Fruit fly (Drosophila melanogaster): Measurements from ENCODE around the gene Elo68beta.
A peak's percentile ranks its signal among the peaks of the same experiment; 100 is the strongest.

Gene Elo68beta

DNA sequence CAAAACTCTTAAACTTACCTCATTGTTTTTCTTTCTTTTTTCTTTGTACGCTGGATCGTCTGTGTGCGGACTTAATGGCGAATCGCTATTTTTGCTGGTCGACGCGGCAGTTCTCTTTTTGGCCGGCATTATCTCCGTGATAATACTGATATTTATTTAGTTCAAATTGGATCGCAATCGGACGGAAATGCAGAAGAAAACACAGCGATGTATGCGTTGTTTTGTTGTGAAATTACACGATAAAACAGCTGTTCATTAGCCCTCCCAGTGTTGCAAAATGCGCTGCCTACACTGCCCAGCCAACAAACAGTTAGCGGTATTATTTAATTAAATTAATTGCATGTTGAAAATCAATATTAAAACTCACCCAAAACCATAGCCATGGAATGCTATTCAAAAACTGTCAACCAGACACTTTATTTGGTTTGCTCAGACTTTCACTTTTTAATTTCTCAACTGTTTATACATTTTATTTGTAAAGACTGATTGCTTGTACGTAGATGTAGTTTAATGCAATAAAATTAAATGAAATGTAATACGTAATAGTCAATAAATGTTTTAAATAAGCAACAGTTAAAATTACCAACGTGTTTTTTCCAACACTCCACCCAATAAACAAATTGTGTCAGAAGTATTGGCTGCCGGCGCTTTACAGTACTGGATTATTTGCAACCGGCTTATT, 3.4 kb downstream of the Elo68beta start, which contains the start of the genes Irbp18 and APP-BP1 (continued):
- TF ChIP-seq Ada2b (GFP tag; IDR thresholded peaks at IDR 0.05): peak; percentile 87
- TF ChIP-seq cg (GFP tag; optimal IDR thresholded peaks at IDR 0.05): peak; percentile 22
- no peak for TF ChIP-seq abd-A (tag; optimal IDR thresholded peaks at IDR 0.05)
- peak; percentile 82 for TF ChIP-seq Nf-YC (tag; optimal IDR thresholded peaks at IDR 0.05)
- peak; percentile 72 for TF ChIP-seq Adf1 (GFP tag; IDR thresholded peaks at IDR 0.05)
- TF ChIP-seq CG12219 (GFP tag; optimal IDR thresholded peaks at IDR 0.05): peak; percentile 91
- peak; percentile 91 for TF ChIP-seq trh (GFP tag; optimal IDR thresholded peaks at IDR 0.05)
- peak; percentile 88 for TF ChIP-seq dysf (GFP tag; IDR thresholded peaks at IDR 0.05)
- peak; percentile 87 for TF ChIP-seq CG10462 (GFP tag; optimal IDR thresholded peaks at IDR 0.05)
- TF ChIP-seq lab (GFP tag; optimal IDR thresholded peaks at IDR 0.05): peak; percentile 95
- peak; percentile 72 for TF ChIP-seq croc (GFP tag; conservative IDR thresholded peaks at IDR 0.05)
- peak; percentile 70 for TF ChIP-seq Oaz (GFP tag; IDR thresholded peaks at IDR 0.05)
- TF ChIP-seq klu (GFP tag; IDR thresholded peaks at IDR 0.05): peak; percentile 80; the same call in 1 of the 2 replicates
- peak; percentile 88 for TF ChIP-seq CG2116 (GFP tag; optimal IDR thresholded peaks at IDR 0.05)
- peak; percentile 69 for TF ChIP-seq Hey (tag; optimal IDR thresholded peaks at IDR 0.05)
- peak; percentile 88 for TF ChIP-seq CG33213 (GFP tag; optimal IDR thresholded peaks at IDR 0.05)
- peak; percentile 86 for TF ChIP-seq dmrt11E (tag; optimal IDR thresholded peaks at IDR 0.05)
- peak; percentile 93 for TF ChIP-seq CG18262 (tag; optimal IDR thresholded peaks at IDR 0.05)
- TF ChIP-seq Trl (optimal IDR thresholded peaks at IDR 0.05): no peak
- peak; percentile 92 for TF ChIP-seq Trl (GFP tag; optimal IDR thresholded peaks at IDR 0.05)
- TF ChIP-seq unpg (GFP tag; optimal IDR thresholded peaks at IDR 0.05): peak; percentile 93
- peak; percentile 43; the same call in 1 of the 2 replicates for TF ChIP-seq crol (GFP tag; IDR thresholded peaks at IDR 0.05)
- peak; percentile 96 for TF ChIP-seq CG10209 (GFP tag; optimal IDR thresholded peaks at IDR 0.05)
- TF ChIP-seq CG10147 (GFP tag; optimal IDR thresholded peaks at IDR 0.05): peak; percentile 91
- peak; percentile 94 for TF ChIP-seq CG30431 (GFP tag; optimal IDR thresholded peaks at IDR 0.05)
- TF ChIP-seq CG13287 (GFP tag; IDR thresholded peaks at IDR 0.05; ENCODE audit: partially characterized antibody): no peak
- TF ChIP-seq lmd (GFP tag; IDR thresholded peaks at IDR 0.05): peak; percentile 86
- no peak for TF ChIP-seq Tbp (GFP tag; optimal IDR thresholded peaks at IDR 0.05)
- TF ChIP-seq CG14710 (tag; optimal IDR thresholded peaks at IDR 0.05): peak; percentile 94
- TF ChIP-seq phol (tag; optimal IDR thresholded peaks at IDR 0.05): peak; percentile 93
- TF ChIP-seq dpn (GFP tag; optimal IDR thresholded peaks at IDR 0.05): peak; percentile 93 to 95
- peak; percentile 91; the same call in 2 of the 3 replicates for TF ChIP-seq CG3726 (GFP tag; IDR thresholded peaks at IDR 0.05)
- TF ChIP-seq CG8089 (GFP tag; optimal IDR thresholded peaks at IDR 0.05): peak; percentile 92
- TF ChIP-seq pros (GFP tag; optimal IDR thresholded peaks at IDR 0.05): no peak
- no peak for TF ChIP-seq Dll (GFP tag; IDR thresholded peaks at IDR 0.05; ENCODE audit: partially characterized antibody)
- peak; percentile 83 for TF ChIP-seq CG11398 (GFP tag; optimal IDR thresholded peaks at IDR 0.05)
- TF ChIP-seq stwl (tag; optimal IDR thresholded peaks at IDR 0.05): peak; percentile 68
- TF ChIP-seq tin (GFP tag; optimal IDR thresholded peaks at IDR 0.05): peak; percentile 94
- TF ChIP-seq MESR4 (GFP tag; optimal IDR thresholded peaks at IDR 0.05): peak; percentile 31
- 0 out of 2 replicates have a peak, but pooled peaks have one; percentile 30 for TF ChIP-seq CG4360 (GFP tag; IDR thresholded peaks at IDR 0.05)
- peak; percentile 94 for TF ChIP-seq Six4 (GFP tag; optimal IDR thresholded peaks at IDR 0.05)
- peak; percentile 84 for TF ChIP-seq CG6254 (GFP tag; optimal IDR thresholded peaks at IDR 0.05)
- peak; percentile 91 for TF ChIP-seq Drgx (GFP tag; IDR thresholded peaks at IDR 0.05)
- TF ChIP-seq ro (GFP tag; IDR thresholded peaks at IDR 0.05): no peak; the same call in 1 of the 2 replicates
- TF ChIP-seq mam (GFP tag; optimal IDR thresholded peaks at IDR 0.05): peak; percentile 96
- peak; percentile 91 for TF ChIP-seq CG1792 (GFP tag; optimal IDR thresholded peaks at IDR 0.05)
- peak; percentile 72 for TF ChIP-seq sens-2 (GFP tag; IDR thresholded peaks at IDR 0.05)
- TF ChIP-seq MTF-1 (GFP tag; optimal IDR thresholded peaks at IDR 0.05; ENCODE audit: borderline replicate concordance): peak; percentile 66
- TF ChIP-seq da (GFP tag; optimal IDR thresholded peaks at IDR 0.05): peak; percentile 93
- TF ChIP-seq Ravus (GFP tag; IDR thresholded peaks at IDR 0.05): peak; percentile 76
